Worm (Caenorhabditis elegans): ENCODE measurements around the gene F54F2.9.
A peak's percentile ranks its signal among the peaks of the same experiment; 100 is the strongest.

Gene F54F2.9

DNA sequence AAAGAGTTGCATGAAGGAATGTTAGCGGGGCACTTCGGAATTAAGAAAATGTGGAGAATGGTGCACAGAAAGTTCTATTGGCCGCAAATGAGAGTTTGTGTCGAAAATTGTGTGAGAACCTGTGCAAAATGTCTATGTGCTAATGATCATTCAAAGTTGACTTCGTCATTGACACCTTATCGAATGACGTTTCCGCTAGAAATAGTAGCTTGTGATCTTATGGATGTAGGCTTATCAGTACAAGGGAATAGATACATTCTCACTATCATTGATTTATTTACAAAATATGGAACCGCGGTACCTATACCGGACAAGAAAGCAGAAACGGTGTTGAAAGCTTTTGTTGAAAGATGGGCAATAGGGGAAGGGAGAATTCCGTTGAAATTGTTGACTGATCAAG is 31.5 kb upstream of the F54F2.9 start:
- TF ChIP-seq cog-1 (tag; optimal IDR thresholded peaks at IDR 0.05), result no peak
- TF ChIP-seq ztf-23 (GFP tag; IDR thresholded peaks at IDR 0.05), result no peak
- TF ChIP-seq med-1 (GFP tag; optimal IDR thresholded peaks at IDR 0.05; ENCODE audit: insufficient read depth), result no peak
- no peak for TF ChIP-seq klf-2 (GFP tag; conservative IDR thresholded peaks at IDR 0.05)
- no peak for TF ChIP-seq T22C8.4 (GFP tag; IDR thresholded peaks at IDR 0.05)
- TF ChIP-seq ztf-29 (GFP tag; IDR thresholded peaks at IDR 0.05), result no peak
- TF ChIP-seq flt-1 (GFP tag; IDR thresholded peaks at IDR 0.05), result no peak
- no peak for TF ChIP-seq tab-1 (GFP tag; IDR thresholded peaks at IDR 0.05)

- TF ChIP-seq T22C8.4 (GFP tag; IDR thresholded peaks at IDR 0.05), result no peak
- no peak for TF ChIP-seq tab-1 (GFP tag; IDR thresholded peaks at IDR 0.05)
- no peak for TF ChIP-seq klf-2 (GFP tag; conservative IDR thresholded peaks at IDR 0.05)
- no peak for TF ChIP-seq med-1 (GFP tag; optimal IDR thresholded peaks at IDR 0.05; ENCODE audit: insufficient read depth)
- TF ChIP-seq ref-1 (GFP tag; conservative IDR thresholded peaks at IDR 0.05), result no peak
- TF ChIP-seq ztf-29 (GFP tag; IDR thresholded peaks at IDR 0.05), result no peak
- no peak for TF ChIP-seq ztf-23 (GFP tag; IDR thresholded peaks at IDR 0.05)
- no peak for TF ChIP-seq flt-1 (GFP tag; IDR thresholded peaks at IDR 0.05)
- TF ChIP-seq cog-1 (tag; optimal IDR thresholded peaks at IDR 0.05), result no peak
Observed at ce11 chrIII:8851961-8852360, 24.9 kb upstream of the F54F2.9 start, which contains the start of gene plg-1. Gene plg-1 (plus strand): TSS chrIII:8852261.

DNA sequence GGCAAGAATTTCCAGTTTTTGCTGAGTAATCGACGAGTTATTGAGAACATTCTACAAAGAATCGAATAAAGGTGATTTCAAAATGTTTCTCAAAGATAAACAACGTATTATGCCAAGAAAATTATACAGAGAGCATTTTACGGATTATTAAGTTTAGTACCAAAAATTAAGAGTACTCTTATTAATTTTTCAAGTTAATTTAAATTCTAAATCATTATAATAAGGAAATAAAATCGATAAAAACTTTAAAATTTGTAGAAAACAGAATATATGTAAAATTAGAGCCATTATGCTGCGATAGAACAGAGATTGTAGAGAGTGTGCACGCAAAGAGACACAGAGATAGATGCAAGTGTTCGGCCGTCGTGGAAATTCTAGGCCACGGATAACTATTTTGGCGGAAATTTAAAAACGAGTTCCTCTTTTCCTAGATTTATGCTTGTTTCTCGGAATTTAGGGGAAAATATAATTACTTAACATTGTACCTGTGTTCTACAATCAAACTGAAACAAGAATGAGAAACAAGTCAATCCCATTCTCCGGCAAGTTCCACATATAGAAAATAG is 23.5 kb upstream of the F54F2.9 start, which contains the start of gene F44E2.9:
F44E2.9 (minus strand) TSS at position 51 of the 566 bp plus-strand sequence.
- no peak for TF ChIP-seq T22C8.4 (GFP tag; IDR thresholded peaks at IDR 0.05)
- TF ChIP-seq tab-1 (GFP tag; IDR thresholded peaks at IDR 0.05), result no peak
- TF ChIP-seq klf-2 (GFP tag; conservative IDR thresholded peaks at IDR 0.05), result no peak
- no peak for TF ChIP-seq med-1 (GFP tag; optimal IDR thresholded peaks at IDR 0.05; ENCODE audit: insufficient read depth)
- no peak for TF ChIP-seq ztf-29 (GFP tag; IDR thresholded peaks at IDR 0.05)
- 0 out of 2 replicates have a peak, but pooled peaks have one; percentile 59 for TF ChIP-seq ztf-23 (GFP tag; IDR thresholded peaks at IDR 0.05)
- no peak for TF ChIP-seq ref-1 (GFP tag; conservative IDR thresholded peaks at IDR 0.05)
- TF ChIP-seq cog-1 (tag; optimal IDR thresholded peaks at IDR 0.05), result peak; percentile 51
- TF ChIP-seq flt-1 (GFP tag; IDR thresholded peaks at IDR 0.05), result peak; percentile 27; the same call in 1 of the 2 replicates

- TF ChIP-seq ztf-29 (GFP tag; IDR thresholded peaks at IDR 0.05) (no peak), flt-1 (GFP tag; IDR thresholded peaks at IDR 0.05) (no peak), ref-1 (GFP tag; conservative IDR thresholded peaks at IDR 0.05) (no peak), ztf-23 (GFP tag; IDR thresholded peaks at IDR 0.05) (no peak), cog-1 (tag; optimal IDR thresholded peaks at IDR 0.05) (no peak), tab-1 (GFP tag; IDR thresholded peaks at IDR 0.05) (no peak), T22C8.4 (GFP tag; IDR thresholded peaks at IDR 0.05) (no peak), klf-2 (GFP tag; conservative IDR thresholded peaks at IDR 0.05) (no peak), med-1 (GFP tag; optimal IDR thresholded peaks at IDR 0.05; ENCODE audit: insufficient read depth) (no peak)
Observed at ce11 chrIII:8849507-8849906, 22.5 kb upstream of the F54F2.9 start, which contains the start of gene F44E2.8. Gene F44E2.8 (minus strand): TSS chrIII:8849877.

- no peak for TF ChIP-seq flt-1 (GFP tag; IDR thresholded peaks at IDR 0.05)
Observed at ce11 chrIII:8848372-8848771, 21.3 kb upstream of the F54F2.9 start, which contains the start of gene F44E2.7. Gene F44E2.7 (minus strand): TSS chrIII:8848472.

DNA sequence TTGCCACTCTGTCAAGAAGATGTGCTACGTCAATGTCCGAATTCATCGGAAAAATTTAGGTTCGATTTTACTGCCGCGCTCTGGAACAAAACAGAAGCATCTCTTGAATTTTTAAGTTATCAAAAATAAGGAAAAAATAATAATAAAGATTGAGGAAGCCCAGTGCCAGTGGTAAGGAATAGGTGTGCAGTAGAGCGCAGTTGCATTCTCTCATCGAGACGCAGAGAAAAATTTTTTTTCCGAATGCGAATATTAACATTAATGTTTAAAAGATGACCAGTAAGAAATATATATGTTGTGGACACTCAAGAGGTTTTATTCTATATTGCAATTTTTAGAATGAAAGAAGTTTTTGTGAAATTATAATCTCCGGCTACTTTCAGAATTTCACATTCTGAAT is 20.7 kb upstream of the F54F2.9 start:
- peak; percentile 10 for TF ChIP-seq cog-1 (tag; optimal IDR thresholded peaks at IDR 0.05)
- peak; percentile 46; the same call in 1 of the 2 replicates for TF ChIP-seq ztf-29 (GFP tag; IDR thresholded peaks at IDR 0.05)
- no peak for TF ChIP-seq med-1 (GFP tag; optimal IDR thresholded peaks at IDR 0.05; ENCODE audit: insufficient read depth)

- TF ChIP-seq T22C8.4 (GFP tag; IDR thresholded peaks at IDR 0.05), result no peak
- no peak for TF ChIP-seq med-1 (GFP tag; optimal IDR thresholded peaks at IDR 0.05; ENCODE audit: insufficient read depth)
- TF ChIP-seq ref-1 (GFP tag; conservative IDR thresholded peaks at IDR 0.05), result no peak
- no peak for TF ChIP-seq cog-1 (tag; optimal IDR thresholded peaks at IDR 0.05)
- TF ChIP-seq klf-2 (GFP tag; conservative IDR thresholded peaks at IDR 0.05), result no peak
- TF ChIP-seq ztf-29 (GFP tag; IDR thresholded peaks at IDR 0.05), result no peak
- no peak for TF ChIP-seq ztf-23 (GFP tag; IDR thresholded peaks at IDR 0.05)
- no peak for TF ChIP-seq tab-1 (GFP tag; IDR thresholded peaks at IDR 0.05)
- TF ChIP-seq flt-1 (GFP tag; IDR thresholded peaks at IDR 0.05), result no peak
Observed at ce11 chrIII:8845114-8845513, 18.1 kb upstream of the F54F2.9 start, which contains the start of gene F44E2.6. Gene F44E2.6 (minus strand): TSS chrIII:8845214.

DNA sequence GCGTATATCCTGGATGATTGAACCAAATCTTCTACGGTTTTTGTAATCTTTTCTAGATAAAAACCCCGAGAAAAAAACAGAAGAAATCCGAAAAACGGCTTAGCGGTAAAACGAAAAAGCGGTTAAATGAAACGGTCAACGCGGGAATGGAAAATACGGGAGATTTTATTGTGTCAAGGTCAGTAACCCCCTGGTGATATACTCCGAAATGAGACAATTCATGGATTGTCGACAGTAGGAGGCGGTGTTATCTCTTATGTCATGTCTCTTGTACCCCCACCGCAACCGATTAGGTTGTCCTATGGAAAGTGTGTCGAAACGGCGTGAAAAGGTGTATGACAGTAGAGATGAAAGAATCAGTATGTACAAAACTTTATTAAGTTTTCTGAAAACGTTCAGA is 17.1 kb upstream of the F54F2.9 start:
- TF ChIP-seq flt-1 (GFP tag; IDR thresholded peaks at IDR 0.05) (no peak), klf-2 (GFP tag; conservative IDR thresholded peaks at IDR 0.05) (no peak), ref-1 (GFP tag; conservative IDR thresholded peaks at IDR 0.05) (no peak), cog-1 (tag; optimal IDR thresholded peaks at IDR 0.05) (no peak), ztf-23 (GFP tag; IDR thresholded peaks at IDR 0.05) (no peak), T22C8.4 (GFP tag; IDR thresholded peaks at IDR 0.05) (no peak), tab-1 (GFP tag; IDR thresholded peaks at IDR 0.05) (no peak), med-1 (GFP tag; optimal IDR thresholded peaks at IDR 0.05; ENCODE audit: insufficient read depth) (no peak), ztf-29 (GFP tag; IDR thresholded peaks at IDR 0.05) (no peak)

DNA sequence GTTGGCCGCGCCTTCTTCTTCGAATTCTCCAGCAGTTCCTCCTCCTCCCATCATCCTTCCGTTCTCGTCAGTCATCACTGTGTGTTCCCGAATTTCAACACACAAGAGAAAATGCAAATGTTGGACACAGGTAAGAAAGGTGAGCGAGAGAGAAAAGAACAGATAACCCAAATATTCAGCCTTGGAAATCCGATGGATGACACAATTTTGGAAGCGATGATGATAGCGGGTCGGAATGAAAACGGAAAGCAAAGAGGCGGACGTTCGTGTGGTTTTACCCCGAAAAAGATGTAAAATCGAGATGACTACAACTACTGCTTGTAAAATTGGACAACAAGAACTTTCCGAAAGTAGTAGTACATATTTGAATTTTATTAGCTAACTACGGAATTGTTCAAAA is 12.8 kb upstream of the F54F2.9 start:
- TF ChIP-seq tab-1 (GFP tag; IDR thresholded peaks at IDR 0.05) (no peak), klf-2 (GFP tag; conservative IDR thresholded peaks at IDR 0.05) (no peak), T22C8.4 (GFP tag; IDR thresholded peaks at IDR 0.05) (no peak), flt-1 (GFP tag; IDR thresholded peaks at IDR 0.05) (no peak), ztf-29 (GFP tag; IDR thresholded peaks at IDR 0.05) (no peak), ref-1 (GFP tag; conservative IDR thresholded peaks at IDR 0.05) (no peak), ztf-23 (GFP tag; IDR thresholded peaks at IDR 0.05) (no peak), med-1 (GFP tag; optimal IDR thresholded peaks at IDR 0.05; ENCODE audit: insufficient read depth) (no peak)

ce11 chrIII:8838075-8838474 is 11.0 kb upstream of the F54F2.9 start, which contains the start of gene F44E2.4:
Gene F44E2.4 (minus strand): TSS chrIII:8838424.
- TF ChIP-seq ztf-29 (GFP tag; IDR thresholded peaks at IDR 0.05) (no peak), flt-1 (GFP tag; IDR thresholded peaks at IDR 0.05) (no peak), tab-1 (GFP tag; IDR thresholded peaks at IDR 0.05) (no peak), med-1 (GFP tag; optimal IDR thresholded peaks at IDR 0.05; ENCODE audit: insufficient read depth) (no peak), T22C8.4 (GFP tag; IDR thresholded peaks at IDR 0.05) (no peak), cog-1 (tag; optimal IDR thresholded peaks at IDR 0.05) (no peak), ref-1 (GFP tag; conservative IDR thresholded peaks at IDR 0.05) (no peak), klf-2 (GFP tag; conservative IDR thresholded peaks at IDR 0.05) (no peak)
